Worm (Caenorhabditis elegans): ENCODE data around the gene str-123.

DNA sequence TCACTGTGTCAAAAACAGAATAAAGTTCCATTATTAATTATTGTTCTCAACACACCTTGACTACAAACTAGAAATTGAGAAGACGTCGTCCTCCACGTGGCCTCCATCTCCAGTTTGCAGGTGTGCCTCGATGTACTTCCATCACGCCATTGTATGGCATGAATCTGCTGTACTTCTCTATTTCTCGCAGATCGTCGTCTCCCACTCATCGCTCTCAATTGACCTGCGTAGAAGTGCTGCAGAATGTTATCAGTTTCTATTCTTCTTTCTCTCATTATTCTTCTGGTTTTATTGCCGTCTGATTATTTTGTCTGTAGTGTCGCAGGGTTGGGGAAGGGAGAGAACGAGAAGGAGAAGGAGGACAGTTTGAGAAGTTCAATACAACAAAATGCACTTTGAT is 30.5 kb upstream of the str-123 start:
- TF ChIP-seq him-1 (tag; optimal IDR thresholded peaks at IDR 0.05) (no peak), dao-5 (tag; optimal IDR thresholded peaks at IDR 0.05) (no peak), W03F9.2 (tag; optimal IDR thresholded peaks at IDR 0.05) (no peak)
